Worm (Caenorhabditis elegans) whole organism, L2 larva: ENCODE results near the gene hum-2.

ENCODE experiments used
- R02D3.7 ChIP-seq: fragments of 150-350 bp; optimal IDR thresholded peaks from 2 replicates; lab custom pipeline; 2014; ENCODE audit warnings: missing biosample characterization, missing genetic modification characterization
- ZK546.5 ChIP-seq: sonication (generic microtip); optimal IDR thresholded peaks from 2 replicates; lab custom pipeline; 2017; ENCODE audit warnings: missing biosample characterization, missing genetic modification characterization
- dmd-4 ChIP-seq: sonication (generic microtip); optimal IDR thresholded peaks from 2 replicates; lab custom pipeline; 2017; ENCODE audit warnings: missing biosample characterization, missing genetic modification characterization
- elt-3 ChIP-seq: sonication (generic microtip); optimal IDR thresholded peaks from 2 replicates; lab custom pipeline; 2017; ENCODE audit warnings: missing biosample characterization, missing genetic modification characterization
- lsy-2 ChIP-seq, 2 experiments: fragments of 150-350 bp in 1 of 2; sonication (generic microtip) in 1 of 2; optimal IDR thresholded peaks; 2 replicates each; lab custom pipeline; 2014 to 2017; ENCODE audit warnings: missing biosample characterization in 2 of 2, missing genetic modification characterization in 2 of 2
- nhr-25 ChIP-seq: fragments of 150-350 bp; sonication (generic microtip); optimal IDR thresholded peaks from 3 replicates; lab custom pipeline; 2014; ENCODE audit warnings: missing biosample characterization, missing genetic modification characterization
- ztf-4 ChIP-seq: fragments of 150-350 bp; optimal IDR thresholded peaks from 2 replicates; lab custom pipeline; 2014; ENCODE audit warnings: missing biosample characterization, missing genetic modification characterization

DNA sequence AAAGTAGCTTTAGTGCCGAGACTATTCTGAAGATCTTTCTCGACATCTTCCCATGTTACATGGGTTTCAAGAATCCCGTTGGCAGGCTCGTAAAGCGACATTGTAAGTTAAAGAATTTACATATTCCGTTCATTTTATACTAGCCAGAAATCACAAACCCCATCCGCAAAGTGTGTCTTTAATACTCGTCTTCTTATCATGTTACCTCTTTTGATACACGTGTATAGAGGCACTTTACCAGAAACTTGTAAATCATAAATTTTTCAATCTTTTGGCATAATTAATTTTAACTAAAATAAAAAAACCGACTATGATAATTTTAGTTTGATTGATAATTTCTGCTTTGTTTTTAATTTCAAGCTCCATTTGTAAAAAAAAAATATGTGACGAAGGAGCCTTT, 15.0 kb upstream of the hum-2 start, which contains the start of gene E02C12.6:
- TF ChIP-seq dmd-4 (tag; lab: Kevin White, UChicago) (no peak), lsy-2 (tag; optimal IDR thresholded peaks at IDR 0.05; lab: Kevin White, UChicago) (no peak), R02D3.7 (tag; lab: Kevin White, UChicago) (no peak), ztf-4 (no peak), nhr-25 (tag; lab: Kevin White, UChicago) (no peak), ZK546.5 (tag; lab: Kevin White, UChicago) (no peak), elt-3 (no peak)
